Worm (Caenorhabditis elegans) whole organism, mixed stage, embryonic: ENCODE measurements around the gene F26G1.9.

ENCODE experiments used
- blmp-1 ChIP-seq: fragments of 150-350 bp; optimal IDR thresholded peaks from 2 replicates; lab custom pipeline; 2014; ENCODE audit warnings: missing biosample characterization, missing genetic modification characterization
- ceh-43 ChIP-seq: fragments of 200-800 bp; sonication (Bioruptor generic); optimal IDR thresholded peaks from 2 replicates; lab custom pipeline; 2018; ENCODE audit warnings: mild to moderate bottlenecking, missing genetic modification characterization, moderate library complexity, missing compliant biosample characterization
- ceh-83 ChIP-seq: fragments of 200-800 bp; sonication (Bioruptor generic); optimal IDR thresholded peaks from 2 replicates; lab custom pipeline; 2018; ENCODE audit warnings: mild to moderate bottlenecking, missing genetic modification characterization, missing compliant biosample characterization
- ces-1 ChIP-seq: fragments of 150-350 bp; optimal IDR thresholded peaks from 2 replicates; lab custom pipeline; 2014; ENCODE audit warnings: missing biosample characterization, missing genetic modification reagents, missing genetic modification characterization
- mab-5 ChIP-seq: fragments of 150-350 bp; optimal IDR thresholded peaks from 2 replicates; lab custom pipeline; 2014; ENCODE audit warnings: missing biosample characterization, missing genetic modification characterization
- nhr-2 ChIP-seq: fragments of 150-350 bp; optimal IDR thresholded peaks from 2 replicates; lab custom pipeline; 2014; ENCODE audit warnings: missing biosample characterization, missing genetic modification characterization
- nhr-237 ChIP-seq: fragments of 150-350 bp; optimal IDR thresholded peaks from 2 replicates; lab custom pipeline; 2014; ENCODE audit warnings: missing biosample characterization, missing genetic modification characterization
- nhr-76 ChIP-seq: sonication (generic microtip); optimal IDR thresholded peaks from 2 replicates; lab custom pipeline; 2017; ENCODE audit warnings: missing biosample characterization, missing genetic modification characterization
- pha-4 ChIP-seq: fragments of 150-350 bp; optimal IDR thresholded peaks from 2 replicates; lab custom pipeline; 2018; ENCODE audit warnings: missing biosample characterization, missing genetic modification reagents, missing genetic modification characterization
- snpc-4 ChIP-seq: fragments of 150-350 bp; optimal IDR thresholded peaks from 2 replicates; lab custom pipeline; 2014; ENCODE audit warnings: missing biosample characterization, missing genetic modification characterization
- unc-39 ChIP-seq: fragments of 150-350 bp; optimal IDR thresholded peaks from 2 replicates; lab custom pipeline; 2014; ENCODE audit warnings: missing biosample characterization, missing genetic modification characterization
- unc-62 ChIP-seq: fragments of 150-350 bp; optimal IDR thresholded peaks from 2 replicates; lab custom pipeline; 2014; ENCODE audit warnings: missing biosample characterization, missing genetic modification reagents, missing genetic modification characterization
- zip-8 ChIP-seq: fragments of 150-350 bp; optimal IDR thresholded peaks from 2 replicates; lab custom pipeline; 2014; ENCODE audit warnings: missing biosample characterization, missing genetic modification characterization
- ztf-11 ChIP-seq: fragments of 150-350 bp; optimal IDR thresholded peaks from 2 replicates; lab custom pipeline; 2014; ENCODE audit warnings: missing biosample characterization, missing genetic modification characterization

DNA sequence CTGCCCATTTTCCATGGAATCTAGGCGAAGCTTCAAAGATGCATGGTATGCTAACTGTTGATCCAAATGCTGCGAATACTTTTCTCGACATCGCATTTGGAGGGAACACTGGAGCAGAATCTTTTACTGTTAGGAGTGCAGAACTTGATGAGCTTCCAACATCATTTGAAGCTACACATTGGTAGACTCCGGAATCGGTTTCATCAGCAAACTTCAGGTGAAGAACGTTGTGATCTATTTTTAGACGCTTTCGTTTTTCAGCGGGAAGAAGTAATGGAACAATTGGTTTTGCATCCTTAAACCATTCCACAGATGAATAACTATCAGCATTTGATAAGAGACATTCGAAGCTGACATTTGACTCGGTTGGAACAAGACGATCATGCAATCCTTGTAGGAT lies 26.7 kb upstream of the F26G1.9 start:
- no peak for TF ChIP-seq ztf-11 (tag; lab: Kevin White, UChicago)
- TF ChIP-seq ces-1 (GFP tag; lab: Kevin White, UChicago) = no peak
- TF ChIP-seq zip-8 (tag; lab: Kevin White, UChicago) = no peak
- TF ChIP-seq blmp-1 (tag; lab: Kevin White, UChicago) = no peak
- TF ChIP-seq pha-4 (tag; lab: Kevin White, UChicago) = no peak
- TF ChIP-seq nhr-237 (tag; lab: Kevin White, UChicago) = no peak
- no peak for TF ChIP-seq mab-5 (tag; lab: Kevin White, UChicago)
- no peak for TF ChIP-seq snpc-4 (tag; lab: Kevin White, UChicago)
- TF ChIP-seq nhr-76 (tag; lab: Kevin White, UChicago) = no peak
- no peak for TF ChIP-seq nhr-2 (tag; lab: Kevin White, UChicago)
- no peak for TF ChIP-seq ceh-83 (GFP tag; lab: Kevin White, UChicago)
- no peak for TF ChIP-seq unc-39 (tag; lab: Kevin White, UChicago)
- no peak for TF ChIP-seq ceh-43 (GFP tag; lab: Kevin White, UChicago)
- TF ChIP-seq unc-62 = no peak
